Fruit fly (Drosophila melanogaster): Measurements from ENCODE around the gene CG6144.

The CG6144 gene

DNA sequence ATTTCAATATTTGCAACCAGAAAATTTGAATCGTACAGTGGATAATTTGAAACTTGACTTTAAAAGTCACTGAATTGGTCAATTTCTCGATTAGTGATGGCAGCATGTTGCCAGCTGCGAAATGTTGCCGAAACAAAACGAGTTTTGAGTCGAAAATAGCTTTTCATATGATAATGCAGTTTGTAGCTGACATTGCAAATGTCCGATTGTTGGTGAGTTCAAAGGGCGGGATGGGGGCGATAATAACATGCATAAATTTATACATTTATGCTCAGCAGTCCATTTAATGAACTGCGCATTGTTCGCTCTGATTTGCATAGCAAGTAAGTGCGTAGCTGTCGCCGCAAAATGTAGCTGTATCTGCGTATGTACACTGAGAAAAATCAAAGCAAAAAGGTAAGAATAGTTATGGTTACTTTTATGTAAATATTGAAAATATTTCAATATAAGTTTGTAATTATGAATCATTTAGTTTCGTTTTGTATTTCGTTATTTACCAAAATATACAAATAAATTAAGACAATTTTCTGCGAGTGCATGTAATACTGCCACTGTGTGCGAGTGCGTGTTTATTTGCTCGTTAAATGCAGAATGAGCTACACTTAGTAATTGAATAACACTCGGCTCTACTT is 38.6 kb downstream of the CG6144 start, which contains the start of gene Lip4 (continued):
- TF ChIP-seq CG43689 (GFP tag; IDR thresholded peaks at IDR 0.05) = peak; percentile 53; the same call in 1 of the 2 replicates
- TF ChIP-seq kay (GFP tag; optimal IDR thresholded peaks at IDR 0.05) = no peak
- TF ChIP-seq CG9797 (GFP tag; optimal IDR thresholded peaks at IDR 0.05) = no peak
- TF ChIP-seq ssp (GFP tag; IDR thresholded peaks at IDR 0.05) = peak; percentile 57; the same call in 1 of the 2 replicates
- peak in 1 of 2 experiments; percentile 67 for TF ChIP-seq Eip74EF (GFP tag; optimal IDR thresholded peaks at IDR 0.05)
- TF ChIP-seq nerfin-1 (tag; optimal IDR thresholded peaks at IDR 0.05) = peak; percentile 55
- TF ChIP-seq CTCF (GFP tag; optimal IDR thresholded peaks at IDR 0.05) = peak; percentile 4
- TF ChIP-seq CG10462 (GFP tag; optimal IDR thresholded peaks at IDR 0.05) = peak; percentile 66
- peak; percentile 28 for TF ChIP-seq repo (GFP tag; optimal IDR thresholded peaks at IDR 0.05)
- TF ChIP-seq lab (GFP tag; optimal IDR thresholded peaks at IDR 0.05) = peak; percentile 81
- peak; percentile 41 for TF ChIP-seq CG6683 (GFP tag; optimal IDR thresholded peaks at IDR 0.05)
- peak; percentile 49 for TF ChIP-seq D19B (GFP tag; optimal IDR thresholded peaks at IDR 0.05)
- peak; percentile 60 for TF ChIP-seq CG11723 (GFP tag; optimal IDR thresholded peaks at IDR 0.05)
- TF ChIP-seq pan (optimal IDR thresholded peaks at IDR 0.05) = no peak
- TF ChIP-seq pan (GFP tag; optimal IDR thresholded peaks at IDR 0.05 in 1 of 2, IDR thresholded peaks at IDR 0.05 in 1 of 2) = peak in 1 of 2 experiments; percentile 89
- peak; percentile 69 for TF ChIP-seq zfh1 (GFP tag; IDR thresholded peaks at IDR 0.05)
- TF ChIP-seq trh (GFP tag; optimal IDR thresholded peaks at IDR 0.05) = peak; percentile 49
- no peak for TF ChIP-seq CG9609 (GFP tag; optimal IDR thresholded peaks at IDR 0.05)
- TF ChIP-seq gt (GFP tag; IDR thresholded peaks at IDR 0.05) = no peak
- peak; percentile 83 for TF ChIP-seq HLH3B (GFP tag; IDR thresholded peaks at IDR 0.05)
- TF ChIP-seq eve (GFP tag; optimal IDR thresholded peaks at IDR 0.05) = peak in 1 of 2 experiments; percentile 86
- TF ChIP-seq CG17361 (GFP tag; IDR thresholded peaks at IDR 0.05) = peak; percentile 80
- TF ChIP-seq CG10366 (GFP tag; IDR thresholded peaks at IDR 0.05) = peak; percentile 76
- peak; percentile 36 for TF ChIP-seq Camta (GFP tag; optimal IDR thresholded peaks at IDR 0.05)
- peak; percentile 3 for TF ChIP-seq sima (GFP tag; optimal IDR thresholded peaks at IDR 0.05)
- TF ChIP-seq CG14014 (GFP tag; IDR thresholded peaks at IDR 0.05) = peak; percentile 82
- no peak for TF ChIP-seq ash1 (GFP tag; optimal IDR thresholded peaks at IDR 0.05)
- TF ChIP-seq CG7357 (GFP tag; IDR thresholded peaks at IDR 0.05) = 0 out of 3 replicates have a peak, but pooled peaks have one; percentile 30
- peak; percentile 18 for TF ChIP-seq CG8290 (GFP tag; optimal IDR thresholded peaks at IDR 0.05)
- peak in 1 of 2 experiments; percentile 60 for TF ChIP-seq CG8290 (tag; optimal IDR thresholded peaks at IDR 0.05)
- peak; percentile 66 for TF ChIP-seq wdn (GFP tag; IDR thresholded peaks at IDR 0.05)
- TF ChIP-seq CG8765 (GFP tag; IDR thresholded peaks at IDR 0.05) = no peak
- TF ChIP-seq bowl (GFP tag; IDR thresholded peaks at IDR 0.05) = 0 out of 2 replicates have a peak, but pooled peaks have one; percentile 7
- TF ChIP-seq Ravus (GFP tag; IDR thresholded peaks at IDR 0.05) = peak; percentile 42
- TF ChIP-seq Pdp1 (GFP tag; optimal IDR thresholded peaks at IDR 0.05) = peak; percentile 58 to 70
- TF ChIP-seq onecut (GFP tag; IDR thresholded peaks at IDR 0.05) = peak; percentile 38
- TF ChIP-seq Sin3A (optimal IDR thresholded peaks at IDR 0.05) = no peak
- no peak for TF ChIP-seq sisA (GFP tag; IDR thresholded peaks at IDR 0.05)
- TF ChIP-seq CG2120 (GFP tag; optimal IDR thresholded peaks at IDR 0.05) = peak; percentile 64
- TF ChIP-seq luna (GFP tag; optimal IDR thresholded peaks at IDR 0.05) = no peak
- peak; percentile 47 for TF ChIP-seq CG7987 (GFP tag; optimal IDR thresholded peaks at IDR 0.05)
- peak; percentile 59 for TF ChIP-seq CG6813 (GFP tag; optimal IDR thresholded peaks at IDR 0.05)
- TF ChIP-seq E2f1 (GFP tag; IDR thresholded peaks at IDR 0.05) = peak; percentile 73
- peak; percentile 85 for TF ChIP-seq dysf (GFP tag; IDR thresholded peaks at IDR 0.05)
- TF ChIP-seq nau (GFP tag; optimal IDR thresholded peaks at IDR 0.05) = peak; percentile 79
- peak; percentile 76; the same call in 2 of the 3 replicates for TF ChIP-seq so (GFP tag; IDR thresholded peaks at IDR 0.05)
- TF ChIP-seq Fer2 (tag; optimal IDR thresholded peaks at IDR 0.05) = peak; percentile 38
- peak; percentile 83 for TF ChIP-seq CG7372 (GFP tag; IDR thresholded peaks at IDR 0.05)
- TF ChIP-seq CG4730 (GFP tag; IDR thresholded peaks at IDR 0.05) = peak; percentile 66; the same call in 1 of the 2 replicates
- no peak for TF ChIP-seq CkIIα-i1 (GFP tag; IDR thresholded peaks at IDR 0.05)
- TF ChIP-seq Aef1 (GFP tag; IDR thresholded peaks at IDR 0.05) = peak; percentile 51
- peak; percentile 30 for TF ChIP-seq CG1602 (GFP tag; optimal IDR thresholded peaks at IDR 0.05)

Data from whole organism, embryonic.